Fruit fly (Drosophila melanogaster) whole organism: ENCODE measurements around the gene CG44303.

ENCODE experiments used
- CG8478 ChIP-seq: fragments of >200 bp; optimal IDR thresholded peaks from 2 replicates; lab custom pipeline; 2018; ENCODE audit warnings: inconsistent platforms
- Dll ChIP-seq: fragments of >200 bp; optimal IDR thresholded peaks from 2 replicates; lab custom pipeline; 2017
- EcR ChIP-seq, 2 experiments: fragments of >200 bp; optimal IDR thresholded peaks; 2 replicates each; lab custom pipeline; 2017; ENCODE audit warnings: missing biosample characterization in 2 of 2, missing genetic modification characterization in 2 of 2, missing genetic modification reagents in 2 of 2
- pan ChIP-seq: fragments of >200 bp; optimal IDR thresholded peaks from 2 replicates; lab custom pipeline; 2017
- psq ChIP-seq: fragments of >200 bp; optimal IDR thresholded peaks from 2 replicates; lab custom pipeline; 2017
- usp ChIP-seq: fragments of >200 bp; optimal IDR thresholded peaks from 2 replicates; lab custom pipeline; 2017; ENCODE audit warnings: missing biosample characterization, missing genetic modification characterization, mixed read lengths

Gene CG44303

dm6 chrX:6687267-6687666, at the start of gene CG44303:
TSS of gene CG44303 (minus strand) at chrX:6687420.
- TF ChIP-seq Dll (no peak), psq (lab: Kevin White, UChicago) (no peak), pan (lab: Kevin White, UChicago) (no peak), CG8478 (no peak), EcR (GFP tag; optimal IDR thresholded peaks at IDR 0.05; lab: Kevin White, UChicago) (no peak), usp (GFP tag; lab: Kevin White, UChicago) (no peak)

dm6 chrX:6733291-6734042, 46.2 kb upstream of the CG44303 start:
- no peak for TF ChIP-seq Dll
- no peak for TF ChIP-seq CG8478
- TF ChIP-seq EcR (GFP tag; optimal IDR thresholded peaks at IDR 0.05; lab: Kevin White, UChicago) = no peak
- no peak for TF ChIP-seq usp (GFP tag; lab: Kevin White, UChicago)
- TF ChIP-seq psq (lab: Kevin White, UChicago) = no peak
- TF ChIP-seq pan (lab: Kevin White, UChicago) = no peak

dm6 chrX:6730600-6731259, 43.5 kb upstream of the CG44303 start:
- TF ChIP-seq Dll = no peak
- no peak for TF ChIP-seq psq (lab: Kevin White, UChicago)
- TF ChIP-seq usp (GFP tag; lab: Kevin White, UChicago) = no peak
- TF ChIP-seq EcR (GFP tag; optimal IDR thresholded peaks at IDR 0.05; lab: Kevin White, UChicago) = no peak
- no peak for TF ChIP-seq CG8478
- TF ChIP-seq pan (lab: Kevin White, UChicago) = no peak

dm6 chrX:6728597-6729158, 41.5 kb upstream of the CG44303 start:
- TF ChIP-seq usp (GFP tag; lab: Kevin White, UChicago) (no peak), Dll (no peak), psq (lab: Kevin White, UChicago) (no peak), CG8478 (no peak), EcR (GFP tag; optimal IDR thresholded peaks at IDR 0.05; lab: Kevin White, UChicago) (no peak), pan (lab: Kevin White, UChicago) (no peak)

dm6 chrX:6726758-6727490, 39.7 kb upstream of the CG44303 start:
- TF ChIP-seq usp (GFP tag; lab: Kevin White, UChicago) (no peak), Dll (no peak), pan (lab: Kevin White, UChicago) (no peak), psq (lab: Kevin White, UChicago) (no peak), EcR (GFP tag; optimal IDR thresholded peaks at IDR 0.05; lab: Kevin White, UChicago) (no peak), CG8478 (no peak)

dm6 chrX:6724904-6725505, 37.8 kb upstream of the CG44303 start:
- no peak for TF ChIP-seq Dll
- TF ChIP-seq pan (lab: Kevin White, UChicago) = no peak
- TF ChIP-seq usp (GFP tag; lab: Kevin White, UChicago) = no peak
- TF ChIP-seq psq (lab: Kevin White, UChicago) = no peak
- TF ChIP-seq CG8478 = no peak
- TF ChIP-seq EcR (GFP tag; optimal IDR thresholded peaks at IDR 0.05; lab: Kevin White, UChicago) = no peak

- TF ChIP-seq CG8478 (no peak), psq (lab: Kevin White, UChicago) (no peak), EcR (GFP tag; optimal IDR thresholded peaks at IDR 0.05; lab: Kevin White, UChicago) (no peak), usp (GFP tag; lab: Kevin White, UChicago) (no peak), pan (lab: Kevin White, UChicago) (no peak), Dll (no peak)
These were observed 36.4 kb upstream of the CG44303 start for dm6 chrX:6723622-6724021.

- TF ChIP-seq psq (lab: Kevin White, UChicago) (no peak), pan (lab: Kevin White, UChicago) (no peak), usp (GFP tag; lab: Kevin White, UChicago) (no peak), CG8478 (no peak), Dll (no peak), EcR (GFP tag; optimal IDR thresholded peaks at IDR 0.05; lab: Kevin White, UChicago) (no peak)
These were observed 32.7 kb upstream of the CG44303 start for dm6 chrX:6719968-6720367.

- TF ChIP-seq psq (lab: Kevin White, UChicago) (no peak), CG8478 (no peak), pan (lab: Kevin White, UChicago) (no peak), Dll (no peak), usp (GFP tag; lab: Kevin White, UChicago) (no peak)
These were observed 32.0 kb upstream of the CG44303 start for dm6 chrX:6719259-6719658.

dm6 chrX:6716170-6716569, 28.9 kb upstream of the CG44303 start:
- no peak for TF ChIP-seq usp (GFP tag; lab: Kevin White, UChicago)
- no peak for TF ChIP-seq Dll
- no peak for TF ChIP-seq EcR (GFP tag; optimal IDR thresholded peaks at IDR 0.05; lab: Kevin White, UChicago)
- no peak for TF ChIP-seq psq (lab: Kevin White, UChicago)
- TF ChIP-seq pan (lab: Kevin White, UChicago) = no peak
- TF ChIP-seq CG8478 = no peak

dm6 chrX:6711295-6711694, 24.1 kb upstream of the CG44303 start:
- TF ChIP-seq psq (lab: Kevin White, UChicago) (no peak), usp (GFP tag; lab: Kevin White, UChicago) (no peak), pan (lab: Kevin White, UChicago) (no peak), Dll (no peak), CG8478 (no peak), EcR (GFP tag; optimal IDR thresholded peaks at IDR 0.05; lab: Kevin White, UChicago) (no peak)
